Fruit fly (Drosophila melanogaster) whole organism, embryonic: ENCODE results near the gene CG10700.
A peak's percentile ranks its signal among the peaks of the same experiment; 100 is the strongest.

ENCODE experiments used
- Abd-B ChIP-seq: fragments of 200-800 bp; sonication (Bioruptor generic); optimal IDR thresholded peaks from 2 replicates; lab custom pipeline; 2018; ENCODE audit warnings: missing biosample characterization, mild to moderate bottlenecking, missing genetic modification characterization, moderate library complexity
- B-H2 ChIP-seq: fragments of 200-800 bp; sonication (Bioruptor generic); optimal IDR thresholded peaks from 2 replicates; lab custom pipeline; 2018; ENCODE audit warnings: missing biosample characterization, mild to moderate bottlenecking, missing genetic modification characterization
- CG10147 ChIP-seq: fragments of 200-800 bp; sonication (Bioruptor generic); optimal IDR thresholded peaks from 2 replicates; lab custom pipeline; 2019; ENCODE audit warnings: missing biosample characterization, mild to moderate bottlenecking, missing genetic modification characterization, moderate library complexity
- CG12071 ChIP-seq: fragments of 200-800 bp; sonication (Bioruptor generic); optimal IDR thresholded peaks from 3 replicates; lab custom pipeline; 2018; ENCODE audit warnings: missing biosample characterization, mild to moderate bottlenecking, missing genetic modification characterization
- CG13894 ChIP-seq: fragments of 200-800 bp; sonication (Bioruptor generic); optimal IDR thresholded peaks from 3 replicates; lab custom pipeline; 2018; ENCODE audit warnings: missing biosample characterization, mild to moderate bottlenecking, missing genetic modification characterization, moderate library complexity
- CG15073 ChIP-seq: fragments of 200-800 bp; sonication (Bioruptor generic); optimal IDR thresholded peaks from 2 replicates; lab custom pipeline; 2016; ENCODE audit warnings: missing biosample characterization, missing genetic modification characterization
- CG17829 ChIP-seq: fragments of 200-800 bp; optimal IDR thresholded peaks from 2 replicates; lab custom pipeline; 2019; ENCODE audit warnings: missing biosample characterization, mild to moderate bottlenecking, missing genetic modification characterization, moderate library complexity
- CG18262 ChIP-seq: fragments of 200-800 bp; optimal IDR thresholded peaks from 3 replicates; lab custom pipeline; 2019; ENCODE audit warnings: missing biosample characterization, mild to moderate bottlenecking, missing genetic modification characterization, moderate library complexity
- CG31224 ChIP-seq: fragments of 200-800 bp; sonication (Bioruptor generic); IDR thresholded peaks from 2 replicates; pipeline ENCODE4 v1.3.6; 2022; ENCODE audit warnings: missing biosample characterization, missing genetic modification characterization
- CG31388 ChIP-seq: fragments of 200-800 bp; sonication (Bioruptor generic); optimal IDR thresholded peaks from 2 replicates; lab custom pipeline; 2016; ENCODE audit warnings: missing biosample characterization, missing genetic modification characterization
- CG34422 ChIP-seq: fragments of 200-800 bp; sonication (Bioruptor generic); IDR thresholded peaks from 3 replicates; pipeline ENCODE4 v1.3.6; 2022; ENCODE audit warnings: missing biosample characterization, missing genetic modification characterization
- CG4617 ChIP-seq: fragments of 200-800 bp; sonication (Bioruptor generic); optimal IDR thresholded peaks from 3 replicates; lab custom pipeline; 2016; ENCODE audit warnings: missing biosample characterization, missing genetic modification characterization, borderline replicate concordance
- CG4854 ChIP-seq: fragments of 200-800 bp; sonication (Bioruptor generic); optimal IDR thresholded peaks from 2 replicates; lab custom pipeline; 2016; ENCODE audit warnings: missing biosample characterization, missing genetic modification characterization, inconsistent platforms
- CG6683 ChIP-seq: fragments of 200-800 bp; sonication (Bioruptor generic); optimal IDR thresholded peaks from 2 replicates; lab custom pipeline; 2017; ENCODE audit warnings: missing biosample characterization, mild to moderate bottlenecking, missing genetic modification characterization, missing genetic modification reagents
- CG6813 ChIP-seq: fragments of 200-800 bp; sonication (Bioruptor generic); optimal IDR thresholded peaks from 2 replicates; lab custom pipeline; 2017; ENCODE audit warnings: missing biosample characterization, missing genetic modification characterization, mild to moderate bottlenecking, moderate library complexity, missing genetic modification reagents
- CG7372 ChIP-seq: fragments of 200-800 bp; sonication (Bioruptor generic); IDR thresholded peaks from 2 replicates; pipeline ENCODE4 v1.3.6; 2022; ENCODE audit warnings: missing biosample characterization, missing genetic modification characterization
- CG7556 ChIP-seq: fragments of 200-800 bp; sonication (Bioruptor generic); optimal IDR thresholded peaks from 2 replicates; lab custom pipeline; 2017; ENCODE audit warnings: missing biosample characterization, mild to moderate bottlenecking, missing genetic modification characterization
- CG9215 ChIP-seq: fragments of 200-800 bp; sonication (Bioruptor generic); IDR thresholded peaks from 2 replicates; pipeline ENCODE4 v1.3.6; 2022; ENCODE audit warnings: missing biosample characterization, missing genetic modification characterization
- CoRest ChIP-seq: fragments of 200-800 bp; sonication (Bioruptor generic); optimal IDR thresholded peaks from 3 replicates; lab custom pipeline; 2018; ENCODE audit warnings: missing biosample characterization, mild to moderate bottlenecking, missing genetic modification characterization, moderate library complexity
- D19B ChIP-seq: fragments of 200-800 bp; sonication (Bioruptor generic); optimal IDR thresholded peaks from 2 replicates; lab custom pipeline; 2017; ENCODE audit warnings: missing biosample characterization, mild to moderate bottlenecking, missing genetic modification characterization
- Dek ChIP-seq: fragments of 200-800 bp; sonication (Bioruptor generic); optimal IDR thresholded peaks from 3 replicates; lab custom pipeline; 2019; ENCODE audit warnings: missing biosample characterization, mild to moderate bottlenecking, missing genetic modification characterization, moderate library complexity
- ERR ChIP-seq: fragments of 200-800 bp; sonication (Bioruptor generic); optimal IDR thresholded peaks from 2 replicates; lab custom pipeline; 2016; ENCODE audit warnings: missing biosample characterization, missing genetic modification characterization
- Fer1 ChIP-seq: fragments of 200-800 bp; sonication (Bioruptor generic); optimal IDR thresholded peaks from 2 replicates; lab custom pipeline; 2017; ENCODE audit warnings: missing biosample characterization, mild to moderate bottlenecking, missing genetic modification characterization
- HHEX ChIP-seq: fragments of 200-800 bp; sonication (Bioruptor generic); optimal IDR thresholded peaks from 3 replicates; lab custom pipeline; 2017; ENCODE audit warnings: missing biosample characterization, mild to moderate bottlenecking, missing genetic modification characterization, missing genetic modification reagents
- Lim3 ChIP-seq: fragments of 200-800 bp; sonication (Bioruptor generic); IDR thresholded peaks from 2 replicates; pipeline ENCODE4 v1.3.6; 2022; ENCODE audit warnings: missing biosample characterization, missing genetic modification characterization
- Side ChIP-seq: fragments of 200-800 bp; sonication (Bioruptor generic); optimal IDR thresholded peaks from 2 replicates; lab custom pipeline; 2016; ENCODE audit warnings: missing biosample characterization, missing genetic modification characterization
- Sin3A ChIP-seq: fragments of >200 bp; optimal IDR thresholded peaks from 2 replicates; lab custom pipeline; 2018
- Sry-δ ChIP-seq: fragments of 200-800 bp; sonication (Bioruptor generic); optimal IDR thresholded peaks from 2 replicates; lab custom pipeline; 2016; ENCODE audit warnings: missing biosample characterization, missing genetic modification characterization
- Tbp ChIP-seq: fragments of >200 bp; optimal IDR thresholded peaks from 2 replicates; lab custom pipeline; 2018; ENCODE audit warnings: missing biosample characterization, missing genetic modification characterization
- Vsx1 ChIP-seq: fragments of 200-800 bp; sonication (Bioruptor generic); optimal IDR thresholded peaks from 2 replicates; lab custom pipeline; 2017; ENCODE audit warnings: missing biosample characterization, mild to moderate bottlenecking, missing genetic modification characterization, missing genetic modification reagents
- ab ChIP-seq: fragments of 200-800 bp; sonication (Bioruptor generic); optimal IDR thresholded peaks from 2 replicates; lab custom pipeline; 2016; ENCODE audit warnings: missing biosample characterization, missing genetic modification characterization
- cg ChIP-seq: fragments of 200-800 bp; sonication (Bioruptor generic); optimal IDR thresholded peaks from 3 replicates; lab custom pipeline; 2019; ENCODE audit warnings: missing biosample characterization, mild to moderate bottlenecking, missing genetic modification characterization, moderate library complexity
- dimm ChIP-seq: fragments of 200-800 bp; sonication (Bioruptor generic); IDR thresholded peaks from 2 replicates; pipeline ENCODE4 v1.3.6; 2022; ENCODE audit warnings: missing biosample characterization, missing genetic modification characterization
- fu2 ChIP-seq: fragments of 200-800 bp; sonication (Bioruptor generic); optimal IDR thresholded peaks from 2 replicates; lab custom pipeline; 2016; ENCODE audit warnings: missing biosample characterization, missing genetic modification characterization
- h ChIP-seq: fragments of >200 bp; optimal IDR thresholded peaks from 2 replicates; lab custom pipeline; 2017
- hbn ChIP-seq: fragments of 200-800 bp; sonication (Bioruptor generic); IDR thresholded peaks from 2 replicates; pipeline ENCODE4 v1.3.6; 2022; ENCODE audit warnings: missing biosample characterization, missing genetic modification characterization; ENCODE audit not compliant: partially characterized antibody
- hkb ChIP-seq, 2 experiments: fragments of 200-800 bp in 1 of 2; fragments of >200 bp in 1 of 2; sonication (Bioruptor generic) in 1 of 2; IDR thresholded peaks in 1 of 2; optimal IDR thresholded peaks in 1 of 2; 2 replicates each; pipeline versions ENCODE4 v1.3.6 to Lab custom; 2017 to 2022; ENCODE audit warnings: missing biosample characterization in 1 of 2, missing genetic modification characterization in 1 of 2
- ind ChIP-seq: fragments of 200-800 bp; sonication (Bioruptor generic); optimal IDR thresholded peaks from 3 replicates; lab custom pipeline; 2016; ENCODE audit warnings: missing biosample characterization, missing genetic modification characterization
- mirr ChIP-seq: fragments of 200-800 bp; sonication (Bioruptor generic); optimal IDR thresholded peaks from 3 replicates; lab custom pipeline; 2018; ENCODE audit warnings: missing biosample characterization, mild to moderate bottlenecking, missing genetic modification characterization
- otp ChIP-seq: fragments of 200-800 bp; sonication (Bioruptor generic); IDR thresholded peaks from 3 replicates; pipeline ENCODE4, ENCODE4 v1.3.6; 2022; ENCODE audit warnings: missing biosample characterization, missing genetic modification characterization
- phol ChIP-seq: fragments of 200-800 bp; sonication (Bioruptor generic); optimal IDR thresholded peaks from 3 replicates; lab custom pipeline; 2018; ENCODE audit warnings: missing biosample characterization, mild to moderate bottlenecking, missing genetic modification characterization, moderate library complexity
- pzg ChIP-seq: fragments of 200-800 bp; sonication (Bioruptor generic); optimal IDR thresholded peaks from 3 replicates; lab custom pipeline; 2018; ENCODE audit warnings: missing biosample characterization, mild to moderate bottlenecking, missing genetic modification characterization, moderate library complexity
- sens-2 ChIP-seq: fragments of 200-800 bp; sonication (Bioruptor generic); IDR thresholded peaks from 2 replicates; pipeline ENCODE4 v1.3.6; 2022; ENCODE audit warnings: missing biosample characterization, missing genetic modification characterization
- sim ChIP-seq: fragments of 200-800 bp; sonication (Bioruptor generic); IDR thresholded peaks from 2 replicates; pipeline ENCODE4 v1.3.6; 2022; ENCODE audit warnings: missing biosample characterization, missing genetic modification characterization
- sima ChIP-seq: fragments of 200-800 bp; sonication (Bioruptor generic); optimal IDR thresholded peaks from 2 replicates; lab custom pipeline; 2016; ENCODE audit warnings: missing biosample characterization, missing genetic modification characterization
- sna ChIP-seq: fragments of 200-800 bp; sonication (Bioruptor generic); IDR thresholded peaks from 2 replicates; pipeline ENCODE4 v1.3.6; 2022; ENCODE audit warnings: missing biosample characterization, missing genetic modification characterization; ENCODE audit not compliant: partially characterized antibody
- tgo ChIP-seq: fragments of 200-800 bp; sonication (Bioruptor generic); IDR thresholded peaks from 3 replicates; pipeline ENCODE4 v1.3.6; 2022; ENCODE audit warnings: missing biosample characterization, missing genetic modification characterization
- tio ChIP-seq: fragments of 200-800 bp; sonication (Bioruptor generic); optimal IDR thresholded peaks from 2 replicates; lab custom pipeline; 2017; ENCODE audit warnings: missing biosample characterization, missing genetic modification characterization, inconsistent platforms
- wdn ChIP-seq: fragments of 200-800 bp; sonication (Bioruptor generic); IDR thresholded peaks from 2 replicates; pipeline ENCODE4 v1.3.6; 2022; ENCODE audit warnings: missing biosample characterization, missing genetic modification characterization
- zen2 ChIP-seq: fragments of 200-800 bp; sonication (Bioruptor generic); IDR thresholded peaks from 3 replicates; pipeline ENCODE4 v1.3.6; 2022; ENCODE audit warnings: missing biosample characterization, missing genetic modification characterization; ENCODE audit not compliant: partially characterized antibody
- zfh2 ChIP-seq: fragments of 200-800 bp; sonication (Bioruptor generic); optimal IDR thresholded peaks from 2 replicates; lab custom pipeline; 2016; ENCODE audit warnings: missing biosample characterization, missing genetic modification characterization

Gene CG10700

dm6 chr2L:19045111-19045560 lies 33.7 kb downstream of the CG10700 start, which contains the start of the genes Ttc19 and Acn (continued):
- TF ChIP-seq zfh2 (peak; percentile 93), CG18262 (tag; lab: Kevin White, UChicago) (peak; percentile 82), tio (no peak), Lim3 (GFP tag; lab: Robert Waterston, UW) (peak; percentile 46; the same call in 1 of the 2 replicates), HHEX (GFP tag; lab: Kevin White, UChicago) (peak; percentile 57), CG6813 (GFP tag; lab: Kevin White, UChicago) (peak; percentile 23), CG12071 (no peak), CG7372 (peak; percentile 77), sna (GFP tag; lab: Robert Waterston, UW) (peak; percentile 92), sima (GFP tag; lab: Kevin White, UChicago) (no peak), otp (GFP tag; lab: Robert Waterston, UW) (peak; percentile 71; the same call in 2 of the 3 replicates), CG13894 (no peak), Sry-δ (GFP tag; lab: Kevin White, UChicago) (peak; percentile 98), Sin3A (peak; percentile 64), sim (GFP tag; lab: Robert Waterston, UW) (no peak), CG15073 (GFP tag; lab: Kevin White, UChicago) (no peak), ab (GFP tag; lab: Kevin White, UChicago) (peak; percentile 69), CG4617 (GFP tag; lab: Kevin White, UChicago) (peak; percentile 77), CG9215 (peak; percentile 79), CG34422 (peak; percentile 92), h (lab: Kevin White, UChicago) (no peak), B-H2 (GFP tag; lab: Kevin White, UChicago) (peak; percentile 87), CoRest (tag; lab: Kevin White, UChicago) (peak; percentile 88), CG4854 (GFP tag; lab: Kevin White, UChicago) (peak; percentile 78), dimm (GFP tag; lab: Robert Waterston, UW) (peak; percentile 48), tgo (GFP tag; lab: Robert Waterston, UW) (peak; percentile 86), hbn (peak; percentile 94), fu2 (GFP tag; lab: Kevin White, UChicago) (peak; percentile 90), D19B (GFP tag; lab: Kevin White, UChicago) (peak; percentile 44), Dek (tag; lab: Kevin White, UChicago) (peak; percentile 82), Abd-B (GFP tag; lab: Kevin White, UChicago) (peak; percentile 82), CG17829 (peak; percentile 87), hkb (optimal IDR thresholded peaks at IDR 0.05; lab: Kevin White, UChicago) (no peak), hkb (GFP tag; IDR thresholded peaks at IDR 0.05; lab: Robert Waterston, UW) (peak; percentile 84), CG31224 (GFP tag; lab: Robert Waterston, UW) (peak; percentile 82), Side (peak; percentile 90), zen2 (GFP tag; lab: Robert Waterston, UW) (peak; percentile 79; the same call in 2 of the 3 replicates), mirr (GFP tag; lab: Kevin White, UChicago) (peak; percentile 39), ind (GFP tag; lab: Kevin White, UChicago) (peak; percentile 80), Fer1 (GFP tag; lab: Kevin White, UChicago) (peak; percentile 75), sens-2 (GFP tag; lab: Robert Waterston, UW) (peak; percentile 59), CG7556 (peak; percentile 82), CG31388 (GFP tag; lab: Kevin White, UChicago) (peak; percentile 36), ERR (GFP tag; lab: Kevin White, UChicago) (peak; percentile 73), wdn (GFP tag; lab: Robert Waterston, UW) (peak; percentile 83), CG10147 (GFP tag; lab: Kevin White, UChicago) (peak; percentile 84), cg (GFP tag; lab: Kevin White, UChicago) (no peak), CG6683 (GFP tag; lab: Kevin White, UChicago) (peak; percentile 24), Tbp (GFP tag; lab: Kevin White, UChicago) (no peak), Vsx1 (GFP tag; lab: Kevin White, UChicago) (no peak), pzg (peak; percentile 73), phol (peak; percentile 96)
